Worm (Caenorhabditis elegans) whole organism, L2 larva: Measurements from ENCODE around the gene T02H6.10.

Source experiments
- alr-1 ChIP-seq: fragments of 150-350 bp; optimal IDR thresholded peaks from 2 replicates; lab custom pipeline; 2014; ENCODE audit warnings: missing biosample characterization, missing genetic modification characterization
- ama-1 ChIP-seq: fragments of 150-350 bp; optimal IDR thresholded peaks from 2 replicates; lab custom pipeline; 2018; ENCODE audit warnings: inconsistent platforms
- elt-3 ChIP-seq: sonication (generic microtip); optimal IDR thresholded peaks from 2 replicates; lab custom pipeline; 2017; ENCODE audit warnings: missing biosample characterization, missing genetic modification characterization
- nhr-12 ChIP-seq: fragments of 150-350 bp; optimal IDR thresholded peaks from 2 replicates; lab custom pipeline; 2014; ENCODE audit warnings: missing biosample characterization, missing genetic modification characterization
- nhr-25 ChIP-seq: fragments of 150-350 bp; sonication (generic microtip); optimal IDR thresholded peaks from 3 replicates; lab custom pipeline; 2014; ENCODE audit warnings: missing biosample characterization, missing genetic modification characterization
- peb-1 ChIP-seq: fragments of 150-350 bp; optimal IDR thresholded peaks from 2 replicates; lab custom pipeline; 2014; ENCODE audit warnings: missing biosample characterization, missing genetic modification characterization
- sma-3 ChIP-seq: sonication (generic microtip); optimal IDR thresholded peaks from 2 replicates; lab custom pipeline; 2016; ENCODE audit warnings: missing genetic modification reagents, missing genetic modification characterization, missing compliant biosample characterization

- TF ChIP-seq nhr-25 (tag; lab: Kevin White, UChicago) (no peak), sma-3 (GFP tag; lab: Kevin White, UChicago) (no peak), ama-1 (lab: Kevin White, UChicago) (no peak), elt-3 (tag; lab: Kevin White, UChicago) (no peak), alr-1 (tag; lab: Kevin White, UChicago) (no peak), nhr-12 (tag; lab: Kevin White, UChicago) (no peak), peb-1 (tag; lab: Kevin White, UChicago) (no peak)
These were observed 9.2 kb upstream of the T02H6.10 start, which contains the start of gene T02H6.4 for ce11 chrII:689749-690148.
